ENCODE assay signal across 1 fruit fly cellular context in genomic region chr3R:24719314-24720290, dm6.
TF ChIP-seq lines count a peak whose summit lies in the region.

Gene CG13630 (minus strand): TSS chr3R:24719364.
Gene tok (plus strand): TSS chr3R:24719697.

TF ChIP-seq in whole organism, embryonic, 481 proteins besides CTCF, POLR2A, EP300 and RAD21 (continued from another document):
- TF ChIP-seq D (optimal IDR thresholded peaks at IDR 0.05; lab: Kevin White, UChicago) = no peak
- no peak for TF ChIP-seq D (GFP tag; optimal IDR thresholded peaks at IDR 0.05; lab: Kevin White, UChicago)
- peak; percentile 100 for TF ChIP-seq CG3281 (GFP tag; optimal IDR thresholded peaks at IDR 0.05; lab: Kevin White, UChicago)
- TF ChIP-seq Opbp (GFP tag; IDR thresholded peaks at IDR 0.05; lab: Robert Waterston, UW; ENCODE audit: partially characterized antibody) = peak; percentile 80
- peak; percentile 38 for TF ChIP-seq gsb-n (tag; optimal IDR thresholded peaks at IDR 0.05; lab: Kevin White, UChicago)
- TF ChIP-seq CG17359 (tag; optimal IDR thresholded peaks at IDR 0.05; lab: Kevin White, UChicago) = no peak
- no peak for TF ChIP-seq kay (GFP tag; optimal IDR thresholded peaks at IDR 0.05; lab: Kevin White, UChicago)
- TF ChIP-seq mld (GFP tag; IDR thresholded peaks at IDR 0.05; lab: Robert Waterston, UW; ENCODE audit: partially characterized antibody) = 0 out of 3 replicates have a peak, but pooled peaks have one; percentile 61
- TF ChIP-seq CG1792 (GFP tag; optimal IDR thresholded peaks at IDR 0.05; lab: Kevin White, UChicago) = no peak
- no peak for TF ChIP-seq E2f1 (GFP tag; IDR thresholded peaks at IDR 0.05; lab: Robert Waterston, UW)
- peak; percentile 44 for TF ChIP-seq ato (GFP tag; IDR thresholded peaks at IDR 0.05; lab: Robert Waterston, UW; ENCODE audit: partially characterized antibody)
- peak; percentile 78 for TF ChIP-seq Scr (GFP tag; IDR thresholded peaks at IDR 0.05; lab: Robert Waterston, UW; ENCODE audit: partially characterized antibody)
- no peak for TF ChIP-seq disco-r (GFP tag; optimal IDR thresholded peaks at IDR 0.05; lab: Kevin White, UChicago)
- TF ChIP-seq CG2202 (tag; optimal IDR thresholded peaks at IDR 0.05; lab: Kevin White, UChicago) = no peak
- TF ChIP-seq CG9797 (GFP tag; optimal IDR thresholded peaks at IDR 0.05; lab: Kevin White, UChicago) = peak; percentile 49
- TF ChIP-seq Spps (tag; optimal IDR thresholded peaks at IDR 0.05; lab: Kevin White, UChicago) = no peak
- no peak for TF ChIP-seq cas (GFP tag; IDR thresholded peaks at IDR 0.05; lab: Robert Waterston, UW)
- no peak for TF ChIP-seq ab (GFP tag; optimal IDR thresholded peaks at IDR 0.05; lab: Kevin White, UChicago)
- no peak for TF ChIP-seq danr (GFP tag; IDR thresholded peaks at IDR 0.05; lab: Robert Waterston, UW)
- TF ChIP-seq CG14860 (GFP tag; IDR thresholded peaks at IDR 0.05; lab: Robert Waterston, UW; ENCODE audit: partially characterized antibody) = peak; percentile 73
- peak; percentile 9 for TF ChIP-seq scrt (GFP tag; optimal IDR thresholded peaks at IDR 0.05; lab: Kevin White, UChicago)
- no peak for TF ChIP-seq Lpt (GFP tag; optimal IDR thresholded peaks at IDR 0.05; lab: Kevin White, UChicago)
- TF ChIP-seq CG17186 (GFP tag; optimal IDR thresholded peaks at IDR 0.05; lab: Kevin White, UChicago) = peak; percentile 13
- TF ChIP-seq pita (GFP tag; optimal IDR thresholded peaks at IDR 0.05; lab: Kevin White, UChicago) = no peak
- no peak for TF ChIP-seq fd102C (GFP tag; optimal IDR thresholded peaks at IDR 0.05; lab: Kevin White, UChicago)
- 0 out of 4 replicates have a peak, but pooled peaks have one; percentile 7 for TF ChIP-seq chinmo (GFP tag; IDR thresholded peaks at IDR 0.05; lab: Robert Waterston, UW; ENCODE audit: partially characterized antibody)
- TF ChIP-seq CG7839 (tag; optimal IDR thresholded peaks at IDR 0.05; lab: Kevin White, UChicago) = no peak
- peak; percentile 83 for TF ChIP-seq Bgb (GFP tag; IDR thresholded peaks at IDR 0.05; lab: Robert Waterston, UW; ENCODE audit: partially characterized antibody)
- peak; percentile 88 for TF ChIP-seq HLH4C (GFP tag; IDR thresholded peaks at IDR 0.05; lab: Robert Waterston, UW; ENCODE audit: partially characterized antibody)
- TF ChIP-seq CHES-1-like (GFP tag; optimal IDR thresholded peaks at IDR 0.05; lab: Kevin White, UChicago) = no peak
- no peak for TF ChIP-seq CG11695 (GFP tag; IDR thresholded peaks at IDR 0.05; lab: Robert Waterston, UW)
- peak; percentile 85 for TF ChIP-seq Dp (GFP tag; optimal IDR thresholded peaks at IDR 0.05; lab: Kevin White, UChicago)
- TF ChIP-seq Rfx (GFP tag; IDR thresholded peaks at IDR 0.05; lab: Robert Waterston, UW) = peak; percentile 35; the same call in 1 of the 2 replicates
- no peak for TF ChIP-seq dpn (GFP tag; optimal IDR thresholded peaks at IDR 0.05; lab: Kevin White, UChicago)
- no peak for TF ChIP-seq ase (GFP tag; IDR thresholded peaks at IDR 0.05; lab: Robert Waterston, UW)
- no peak for TF ChIP-seq CG9215 (GFP tag; IDR thresholded peaks at IDR 0.05; lab: Robert Waterston, UW)
- no peak for TF ChIP-seq insv (GFP tag; optimal IDR thresholded peaks at IDR 0.05; lab: Kevin White, UChicago)
- TF ChIP-seq ewg (GFP tag; optimal IDR thresholded peaks at IDR 0.05; lab: Kevin White, UChicago) = peak; percentile 35
- TF ChIP-seq cg (GFP tag; optimal IDR thresholded peaks at IDR 0.05; lab: Kevin White, UChicago) = no peak
- no peak for TF ChIP-seq Oli (tag; optimal IDR thresholded peaks at IDR 0.05; lab: Kevin White, UChicago)
- TF ChIP-seq sim (GFP tag; IDR thresholded peaks at IDR 0.05; lab: Robert Waterston, UW) = no peak
- peak; percentile 81 for TF ChIP-seq amos (GFP tag; IDR thresholded peaks at IDR 0.05; lab: Robert Waterston, UW; ENCODE audit: partially characterized antibody)
- TF ChIP-seq Doc3 (GFP tag; IDR thresholded peaks at IDR 0.05; lab: Robert Waterston, UW; ENCODE audit: partially characterized antibody) = peak; percentile 72
- TF ChIP-seq gfzf (GFP tag; optimal IDR thresholded peaks at IDR 0.05; lab: Kevin White, UChicago) = peak; percentile 63
- no peak for TF ChIP-seq run (tag; optimal IDR thresholded peaks at IDR 0.05; lab: Kevin White, UChicago)
- TF ChIP-seq CG31441 (GFP tag; IDR thresholded peaks at IDR 0.05; lab: Robert Waterston, UW) = no peak
- TF ChIP-seq zen (tag; optimal IDR thresholded peaks at IDR 0.05; lab: Kevin White, UChicago) = no peak
- TF ChIP-seq CG42726 (GFP tag; IDR thresholded peaks at IDR 0.05; lab: Robert Waterston, UW; ENCODE audit: partially characterized antibody) = 0 out of 2 replicates have a peak, but pooled peaks have one; percentile 42
- peak; percentile 13; the same call in 1 of the 2 replicates for TF ChIP-seq Adf1 (GFP tag; IDR thresholded peaks at IDR 0.05; lab: Robert Waterston, UW)
- TF ChIP-seq CG10321 (GFP tag; IDR thresholded peaks at IDR 0.05; lab: Robert Waterston, UW) = no peak
- no peak for TF ChIP-seq CG8765 (GFP tag; IDR thresholded peaks at IDR 0.05; lab: Robert Waterston, UW)
- peak; percentile 86 for TF ChIP-seq CG11504 (tag; optimal IDR thresholded peaks at IDR 0.05; lab: Kevin White, UChicago)
- TF ChIP-seq Hr3 (GFP tag; optimal IDR thresholded peaks at IDR 0.05; lab: Kevin White, UChicago) = no peak
- TF ChIP-seq PHDP (tag; optimal IDR thresholded peaks at IDR 0.05; lab: Kevin White, UChicago) = no peak
- TF ChIP-seq tna (GFP tag; IDR thresholded peaks at IDR 0.05; lab: Robert Waterston, UW; ENCODE audit: partially characterized antibody) = peak; percentile 71
- TF ChIP-seq CG16813 (GFP tag; IDR thresholded peaks at IDR 0.05; lab: Robert Waterston, UW; ENCODE audit: partially characterized antibody) = peak; percentile 79
- no peak for TF ChIP-seq ken (GFP tag; IDR thresholded peaks at IDR 0.05; lab: Robert Waterston, UW)
- no peak for TF ChIP-seq esg (GFP tag; conservative IDR thresholded peaks at IDR 0.05; lab: Robert Waterston, UW)
- no peak for TF ChIP-seq CG10959 (GFP tag; IDR thresholded peaks at IDR 0.05; lab: Robert Waterston, UW)
- TF ChIP-seq BEAF-32 (GFP tag; optimal IDR thresholded peaks at IDR 0.05; lab: Kevin White, UChicago) = peak; percentile 83
- TF ChIP-seq CG14441 (GFP tag; IDR thresholded peaks at IDR 0.05; lab: Robert Waterston, UW) = no peak
- TF ChIP-seq CG13624 (GFP tag; optimal IDR thresholded peaks at IDR 0.05; lab: Kevin White, UChicago) = no peak
- no peak for TF ChIP-seq sqz (GFP tag; optimal IDR thresholded peaks at IDR 0.05; lab: Kevin White, UChicago)
- TF ChIP-seq CG2120 (GFP tag; optimal IDR thresholded peaks at IDR 0.05; lab: Kevin White, UChicago) = no peak
- no peak for TF ChIP-seq Ssrp (tag; optimal IDR thresholded peaks at IDR 0.05; lab: Kevin White, UChicago)
- peak; percentile 42 for TF ChIP-seq sd (tag; optimal IDR thresholded peaks at IDR 0.05; lab: Kevin White, UChicago)
- no peak for TF ChIP-seq ssp (GFP tag; IDR thresholded peaks at IDR 0.05; lab: Robert Waterston, UW)
- TF ChIP-seq CG14710 (tag; optimal IDR thresholded peaks at IDR 0.05; lab: Kevin White, UChicago) = peak; percentile 42
- peak; percentile 77 for TF ChIP-seq Dll (GFP tag; IDR thresholded peaks at IDR 0.05; lab: Robert Waterston, UW; ENCODE audit: partially characterized antibody)
- peak; percentile 46; the same call in 1 of the 2 replicates for TF ChIP-seq nerfin-2 (GFP tag; IDR thresholded peaks at IDR 0.05; lab: Robert Waterston, UW; ENCODE audit: partially characterized antibody)
- no peak for TF ChIP-seq CG12155 (GFP tag; optimal IDR thresholded peaks at IDR 0.05; lab: Kevin White, UChicago)
- no peak for TF ChIP-seq CG7556 (GFP tag; optimal IDR thresholded peaks at IDR 0.05; lab: Kevin White, UChicago)
- no peak for TF ChIP-seq zfh1 (GFP tag; IDR thresholded peaks at IDR 0.05; lab: Robert Waterston, UW)
- TF ChIP-seq CG2712 (tag; optimal IDR thresholded peaks at IDR 0.05; lab: Kevin White, UChicago) = no peak
- peak; percentile 48 for TF ChIP-seq sna (GFP tag; IDR thresholded peaks at IDR 0.05; lab: Robert Waterston, UW; ENCODE audit: partially characterized antibody)
- no peak for TF ChIP-seq CG12236 (GFP tag; optimal IDR thresholded peaks at IDR 0.05; lab: Kevin White, UChicago)
- TF ChIP-seq al (GFP tag; IDR thresholded peaks at IDR 0.05; lab: Robert Waterston, UW) = no peak
- no peak for TF ChIP-seq CG32767 (GFP tag; IDR thresholded peaks at IDR 0.05; lab: Robert Waterston, UW)
- no peak for TF ChIP-seq Vsx1 (GFP tag; optimal IDR thresholded peaks at IDR 0.05; lab: Kevin White, UChicago)
- TF ChIP-seq Ets65A (GFP tag; lab: Kevin White, UChicago) = peak; percentile 9
- no peak for TF ChIP-seq CG10209 (GFP tag; optimal IDR thresholded peaks at IDR 0.05; lab: Kevin White, UChicago)
- no peak for TF ChIP-seq pho (GFP tag; optimal IDR thresholded peaks at IDR 0.05; lab: Kevin White, UChicago)
- no peak for TF ChIP-seq HLH3B (GFP tag; IDR thresholded peaks at IDR 0.05; lab: Robert Waterston, UW)
